Worm (Caenorhabditis elegans) whole organism, young adult: Measurements from ENCODE around the gene C46C2.7.

Experiments used
- B0336.3 ChIP-seq: fragments of 200-800 bp; sonication (Bioruptor generic); IDR thresholded peaks from 2 replicates; pipeline ENCODE4 v1.3.6; 2022; ENCODE audit warnings: missing genetic modification characterization, missing compliant biosample characterization
- F55B11.4 ChIP-seq: sonication (generic microtip); optimal IDR thresholded peaks from 2 replicates; lab custom pipeline; 2016; ENCODE audit warnings: missing compliant biosample characterization, missing genetic modification characterization, borderline replicate concordance; ENCODE audit not compliant: insufficient read depth
- Y67H2A.10 ChIP-seq: fragments of 200-800 bp; sonication (Bioruptor generic); conservative IDR thresholded peaks from 2 replicates; pipeline ENCODE4 v1.3.6; 2022; ENCODE audit warnings: missing genetic modification reagents, missing genetic modification characterization, missing compliant biosample characterization
- attf-6 ChIP-seq: fragments of 200-800 bp; sonication (Bioruptor generic); IDR thresholded peaks from 2 replicates; pipeline ENCODE4 v1.3.6; 2022; ENCODE audit warnings: missing genetic modification reagents, missing genetic modification characterization, missing compliant biosample characterization
- bed-1 ChIP-seq: fragments of 200-800 bp; sonication (Bioruptor generic); IDR thresholded peaks from 2 replicates; pipeline ENCODE4 v1.3.6; 2022; ENCODE audit warnings: missing genetic modification reagents, missing genetic modification characterization, missing compliant biosample characterization
- die-1 ChIP-seq: sonication (generic microtip); optimal IDR thresholded peaks from 2 replicates; lab custom pipeline; 2016; ENCODE audit warnings: missing genotype, mild to moderate bottlenecking, missing genetic modification characterization, missing compliant biosample characterization
- dpff-1 ChIP-seq: sonication (generic microtip); optimal IDR thresholded peaks from 2 replicates; lab custom pipeline; 2017; ENCODE audit warnings: mild to moderate bottlenecking, missing genetic modification characterization, missing compliant biosample characterization
- efl-1 ChIP-seq: fragments of 150-350 bp; optimal IDR thresholded peaks from 2 replicates; lab custom pipeline; 2014; ENCODE audit warnings: missing biosample characterization, missing genetic modification reagents, missing genetic modification characterization
- hsf-1 ChIP-seq: fragments of 200-800 bp; sonication (Bioruptor generic); IDR thresholded peaks from 2 replicates; pipeline ENCODE4 v1.3.6; 2022; ENCODE audit warnings: missing genetic modification reagents, missing genetic modification characterization, missing compliant biosample characterization
- let-526 ChIP-seq: fragments of 200-800 bp; sonication (Bioruptor generic); IDR thresholded peaks from 2 replicates; pipeline ENCODE4 v1.3.6; 2022; ENCODE audit warnings: missing genetic modification reagents, missing genetic modification characterization, missing compliant biosample characterization
- lin-54 ChIP-seq: fragments of 200-800 bp; sonication (Bioruptor generic); optimal IDR thresholded peaks from 2 replicates; lab custom pipeline; 2018; ENCODE audit warnings: mild to moderate bottlenecking, missing genetic modification characterization, missing compliant biosample characterization
- lsl-1 ChIP-seq: fragments of 200-800 bp; sonication (Bioruptor generic); optimal IDR thresholded peaks from 2 replicates; lab custom pipeline; 2018; ENCODE audit warnings: mild to moderate bottlenecking, missing genetic modification characterization, moderate library complexity, missing compliant biosample characterization
- madf-10 ChIP-seq: sonication (generic microtip); optimal IDR thresholded peaks from 2 replicates; lab custom pipeline; 2016; ENCODE audit warnings: mild to moderate bottlenecking, missing genetic modification characterization, missing compliant biosample characterization
- madf-8 ChIP-seq: fragments of 200-800 bp; sonication (Bioruptor generic); conservative IDR thresholded peaks from 2 replicates; pipeline ENCODE4 v1.3.6; 2022; ENCODE audit warnings: missing genetic modification reagents, missing genetic modification characterization, missing compliant biosample characterization
- mcd-1 ChIP-seq: fragments of 200-800 bp; sonication (Bioruptor generic); IDR thresholded peaks from 2 replicates; pipeline ENCODE4 v1.3.6; 2022; ENCODE audit warnings: missing genetic modification reagents, missing genetic modification characterization, missing compliant biosample characterization
- mes-4 ChIP-seq: sonication (generic microtip); optimal IDR thresholded peaks from 2 replicates; lab custom pipeline; 2016; ENCODE audit warnings: missing genotype, missing genetic modification characterization, missing compliant biosample characterization
- pha-4 ChIP-seq: fragments of 150-350 bp; sonication (generic microtip); optimal IDR thresholded peaks from 2 replicates; lab custom pipeline; 2014; ENCODE audit warnings: missing biosample characterization, missing genetic modification reagents, missing genetic modification characterization
- snpc-1.3 ChIP-seq: sonication (generic microtip); optimal IDR thresholded peaks from 2 replicates; lab custom pipeline; 2017; ENCODE audit warnings: missing genetic modification characterization, mild to moderate bottlenecking, missing compliant biosample characterization, antibody characterized with exemption, moderate library complexity, missing genotype, missing genetic modification reagents; ENCODE audit not compliant: insufficient read depth
- sptf-2 ChIP-seq: fragments of 200-800 bp; sonication (Bioruptor generic); optimal IDR thresholded peaks from 2 replicates; lab custom pipeline; 2018; ENCODE audit warnings: mild to moderate bottlenecking, missing genetic modification characterization, missing compliant biosample characterization
- tbp1 ChIP-seq: fragments of 200-800 bp; sonication (Bioruptor generic); optimal IDR thresholded peaks from 2 replicates; lab custom pipeline; 2018; ENCODE audit warnings: mild to moderate bottlenecking, missing genetic modification characterization, missing compliant biosample characterization
- ztf-18 ChIP-seq: sonication (generic microtip); optimal IDR thresholded peaks from 2 replicates; lab custom pipeline; 2016; ENCODE audit warnings: missing genotype, mild to moderate bottlenecking, missing genetic modification characterization, missing compliant biosample characterization
- ztf-28 ChIP-seq: fragments of 200-800 bp; sonication (Bioruptor generic); IDR thresholded peaks from 2 replicates; pipeline ENCODE4 v1.3.6; 2022; ENCODE audit warnings: missing genetic modification reagents, missing genetic modification characterization, missing compliant biosample characterization

C46C2.7 gene

ce11 chrIV:9239151-9239550 lies 44.5 kb downstream of the C46C2.7 start:
- no peak for TF ChIP-seq pha-4 (tag; lab: Kevin White, UChicago)
- TF ChIP-seq dpff-1 (tag; lab: Kevin White, UChicago): no peak
- TF ChIP-seq let-526: no peak
- TF ChIP-seq mes-4 (tag; lab: Kevin White, UChicago): no peak
- no peak for TF ChIP-seq bed-1 (GFP tag; lab: Robert Waterston, UW)
- no peak for TF ChIP-seq efl-1 (GFP tag; lab: Kevin White, UChicago)
- TF ChIP-seq madf-10 (tag; lab: Kevin White, UChicago): no peak
- no peak for TF ChIP-seq attf-6 (GFP tag; lab: Robert Waterston, UW)
- no peak for TF ChIP-seq F55B11.4 (tag; lab: Kevin White, UChicago)

- no peak for TF ChIP-seq B0336.3 (GFP tag; lab: Robert Waterston, UW)
- no peak for TF ChIP-seq Y67H2A.10
- TF ChIP-seq lsl-1: no peak
- TF ChIP-seq ztf-28 (GFP tag; lab: Robert Waterston, UW): no peak
- TF ChIP-seq mcd-1 (GFP tag; lab: Robert Waterston, UW): no peak
- TF ChIP-seq die-1 (tag; lab: Kevin White, UChicago): no peak
- TF ChIP-seq sptf-2 (GFP tag; lab: Kevin White, UChicago): no peak
- TF ChIP-seq madf-8 (GFP tag; lab: Robert Waterston, UW): no peak
- TF ChIP-seq snpc-1.3 (tag; lab: Kevin White, UChicago): no peak
- TF ChIP-seq tbp1 (GFP tag; lab: Kevin White, UChicago): no peak
- TF ChIP-seq, all 124 proteins: peak for 0
Measured at ce11 chrIV:9243670-9244069, 49.0 kb downstream of the C46C2.7 start, which contains the start of gene rab-28. rab-28 (minus strand) TSS chrIV:9244012.

ce11 chrIV:9245423-9245822 lies 50.8 kb downstream of the C46C2.7 start, which contains the start of gene Y11D7A.5:
Y11D7A.5 (minus strand) TSS chrIV:9245523.
- no peak for TF ChIP-seq ztf-18 (tag; lab: Kevin White, UChicago)
- no peak for TF ChIP-seq hsf-1 (GFP tag; lab: Robert Waterston, UW)
- no peak for TF ChIP-seq lin-54 (GFP tag; lab: Kevin White, UChicago)
